Fruit fly (Drosophila melanogaster) whole organism: ENCODE results near the gene Grip128.

Experiments
- CG8478 ChIP-seq: fragments of >200 bp; optimal IDR thresholded peaks from 2 replicates; lab custom pipeline; 2018; ENCODE audit warnings: inconsistent platforms
- Dll ChIP-seq: fragments of >200 bp; optimal IDR thresholded peaks from 2 replicates; lab custom pipeline; 2017
- EcR ChIP-seq, 2 experiments: fragments of >200 bp; optimal IDR thresholded peaks; 2 replicates each; lab custom pipeline; 2017; ENCODE audit warnings: missing biosample characterization in 2 of 2, missing genetic modification characterization in 2 of 2, missing genetic modification reagents in 2 of 2
- pan ChIP-seq: fragments of >200 bp; optimal IDR thresholded peaks from 2 replicates; lab custom pipeline; 2017
- psq ChIP-seq: fragments of >200 bp; optimal IDR thresholded peaks from 2 replicates; lab custom pipeline; 2017
- usp ChIP-seq: fragments of >200 bp; optimal IDR thresholded peaks from 2 replicates; lab custom pipeline; 2017; ENCODE audit warnings: missing biosample characterization, missing genetic modification characterization, mixed read lengths

Grip128 gene

DNA sequence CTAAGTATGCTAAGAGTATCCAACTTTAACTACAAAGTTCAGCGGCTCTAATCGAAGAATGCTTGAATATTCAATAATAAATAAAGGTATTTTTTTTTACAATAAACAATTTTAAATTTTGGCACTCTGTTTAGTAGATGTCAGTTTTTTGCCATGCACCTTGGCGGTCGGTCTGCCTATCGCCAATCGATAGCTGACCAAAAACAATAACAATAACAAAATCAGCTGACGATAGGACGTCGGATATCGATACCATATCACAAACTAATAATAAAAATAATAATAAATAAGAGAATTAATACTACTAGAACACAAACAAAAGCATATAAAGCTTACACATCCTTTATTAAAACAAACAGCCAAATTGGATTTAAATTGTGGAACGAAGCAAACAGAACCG is 14.8 kb upstream of the Grip128 start, which contains the start of gene Gmap:
Gene Gmap, plus strand, starts transcription at position 241 of the 400 bp plus-strand sequence.
- TF ChIP-seq Dll (lab: Kevin White, UChicago): no peak
- TF ChIP-seq psq (lab: Kevin White, UChicago): no peak
- TF ChIP-seq usp (GFP tag; lab: Kevin White, UChicago): no peak
- TF ChIP-seq pan (lab: Kevin White, UChicago): no peak
- TF ChIP-seq EcR (GFP tag; optimal IDR thresholded peaks at IDR 0.05; lab: Kevin White, UChicago): no peak
- TF ChIP-seq CG8478 (lab: Kevin White, UChicago): no peak

- TF ChIP-seq CG8478 (lab: Kevin White, UChicago) (no peak), Dll (lab: Kevin White, UChicago) (no peak)
Measured at dm6 chrX:15484451-15485032, 12.6 kb upstream of the Grip128 start.

DNA sequence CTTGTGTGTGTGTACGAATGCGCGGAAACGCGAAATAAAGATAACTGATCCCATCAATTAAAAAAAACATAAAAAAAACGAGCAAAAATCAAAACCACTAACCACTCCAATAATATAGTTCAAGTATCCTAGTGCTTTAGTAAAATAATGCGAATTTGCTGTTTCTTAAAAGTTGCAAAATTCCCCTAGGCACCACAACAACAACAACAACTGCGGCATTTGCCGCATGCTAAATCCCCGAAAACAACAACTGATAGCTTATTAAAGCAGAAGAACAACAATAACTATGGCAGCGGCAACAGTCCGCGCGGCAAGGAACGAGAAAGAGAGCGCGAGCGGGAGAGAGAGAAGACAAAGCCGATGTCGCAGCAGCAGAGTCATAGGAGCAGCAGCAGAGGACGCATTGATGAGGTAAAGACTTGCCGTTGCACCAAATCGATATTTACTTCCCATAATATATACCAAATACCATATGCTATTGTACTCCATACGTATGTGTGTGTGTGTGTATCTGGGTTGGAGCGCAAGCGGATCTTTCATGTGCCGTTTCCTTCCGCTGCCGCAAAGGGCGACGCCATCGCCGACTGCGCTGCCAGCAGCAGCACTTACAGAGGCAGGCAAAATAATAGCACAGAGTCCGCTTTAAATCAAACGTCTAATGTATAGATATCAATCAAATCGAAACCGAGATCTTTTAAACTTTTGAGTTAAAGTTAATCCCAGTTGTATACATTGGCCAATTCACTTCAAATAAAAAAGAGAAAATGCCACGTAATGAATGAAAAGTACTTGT is 11.3 kb upstream of the Grip128 start:
- TF ChIP-seq usp (GFP tag; lab: Kevin White, UChicago): no peak
- TF ChIP-seq pan (lab: Kevin White, UChicago): no peak
- no peak for TF ChIP-seq psq (lab: Kevin White, UChicago)
- TF ChIP-seq EcR (GFP tag; optimal IDR thresholded peaks at IDR 0.05; lab: Kevin White, UChicago): no peak
- no peak for TF ChIP-seq CG8478 (lab: Kevin White, UChicago)
- peak; percentile 18 for TF ChIP-seq Dll (lab: Kevin White, UChicago)

- TF ChIP-seq Dll (lab: Kevin White, UChicago): no peak
- TF ChIP-seq EcR (GFP tag; optimal IDR thresholded peaks at IDR 0.05; lab: Kevin White, UChicago): no peak
- no peak for TF ChIP-seq pan (lab: Kevin White, UChicago)
- no peak for TF ChIP-seq usp (GFP tag; lab: Kevin White, UChicago)
- no peak for TF ChIP-seq CG8478 (lab: Kevin White, UChicago)
- no peak for TF ChIP-seq psq (lab: Kevin White, UChicago)
Measured at dm6 chrX:15482236-15482660, 10.3 kb upstream of the Grip128 start, which contains the start of gene CG6340. Gene CG6340 (plus strand): TSS chrX:15482374.

- TF ChIP-seq EcR (GFP tag; optimal IDR thresholded peaks at IDR 0.05; lab: Kevin White, UChicago) (no peak), usp (GFP tag; lab: Kevin White, UChicago) (no peak), psq (lab: Kevin White, UChicago) (no peak), pan (lab: Kevin White, UChicago) (no peak), Dll (lab: Kevin White, UChicago) (no peak), CG8478 (lab: Kevin White, UChicago) (no peak)
Measured at dm6 chrX:15475791-15476190, 3.9 kb upstream of the Grip128 start, which contains the start of gene CG6324. Gene CG6324 (plus strand): TSS chrX:15476091.

DNA sequence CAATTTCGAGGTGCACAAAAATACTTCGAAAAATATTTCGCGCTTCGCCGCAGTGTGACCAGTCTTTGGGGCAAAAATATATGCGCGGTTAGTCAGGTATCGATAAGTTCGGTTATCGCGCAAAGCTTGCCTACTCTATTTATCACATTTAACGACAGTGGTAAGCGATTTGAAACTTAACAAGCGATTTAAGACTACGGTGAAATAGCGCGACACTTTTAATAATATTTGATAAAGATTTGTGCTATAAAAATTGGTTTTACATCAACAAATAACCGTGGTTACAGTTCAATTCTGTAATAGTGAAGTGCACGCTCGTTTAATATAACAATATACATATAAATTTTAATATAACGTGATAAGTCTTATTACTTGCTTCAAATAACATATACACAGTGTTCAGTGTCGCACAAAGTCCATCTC is 3.5 kb upstream of the Grip128 start, which contains the start of gene mh:
Gene mh, minus strand, starts transcription at position 34 of the 423 bp plus-strand sequence.
- TF ChIP-seq Dll (lab: Kevin White, UChicago): no peak
- no peak for TF ChIP-seq psq (lab: Kevin White, UChicago)

DNA sequence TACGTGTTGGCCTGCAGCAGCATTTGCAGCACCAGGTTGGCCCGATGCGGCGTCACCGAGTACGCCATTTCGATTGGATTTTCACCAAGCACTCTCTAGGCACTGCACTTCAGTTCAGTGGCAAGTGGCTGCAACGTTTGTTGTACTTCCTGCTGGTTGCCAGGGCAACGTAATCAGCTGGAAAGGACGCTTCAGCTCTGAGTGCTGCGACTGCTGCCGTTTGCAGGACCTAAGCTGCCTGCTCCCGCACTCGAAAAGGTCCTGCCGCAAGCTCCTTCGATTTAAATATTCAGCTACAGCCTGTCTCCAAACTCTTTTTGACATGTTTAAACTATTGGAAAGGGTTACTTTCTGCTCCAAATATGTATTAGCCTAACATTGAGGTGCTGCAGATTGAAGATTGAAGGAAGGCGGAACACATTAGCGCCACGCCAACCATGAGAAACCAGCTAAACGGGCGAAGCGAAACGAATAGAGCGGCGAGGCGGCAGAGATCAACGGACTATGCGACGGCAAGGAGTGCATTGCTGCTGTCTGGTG is 4.4 kb downstream of the Grip128 start, which contains the start of the genes CG15642 and CG15641:
Gene CG15642, minus strand, starts transcription at position 356 of the 540 bp plus-strand sequence.
Gene CG15641, plus strand, starts transcription at position 490 of the 540 bp plus-strand sequence.
- TF ChIP-seq pan (lab: Kevin White, UChicago): no peak
- TF ChIP-seq CG8478 (lab: Kevin White, UChicago): no peak
- TF ChIP-seq EcR (GFP tag; optimal IDR thresholded peaks at IDR 0.05; lab: Kevin White, UChicago): no peak
- TF ChIP-seq Dll (lab: Kevin White, UChicago): no peak
- no peak for TF ChIP-seq usp (GFP tag; lab: Kevin White, UChicago)
- no peak for TF ChIP-seq psq (lab: Kevin White, UChicago)

dm6 chrX:15465410-15465809 is 6.5 kb downstream of the Grip128 start:
- no peak for TF ChIP-seq pan (lab: Kevin White, UChicago)
- TF ChIP-seq EcR (GFP tag; optimal IDR thresholded peaks at IDR 0.05; lab: Kevin White, UChicago): no peak
- no peak for TF ChIP-seq CG8478 (lab: Kevin White, UChicago)
- TF ChIP-seq usp (GFP tag; lab: Kevin White, UChicago): no peak
- no peak for TF ChIP-seq Dll (lab: Kevin White, UChicago)

dm6 chrX:15464531-15464930 is 7.4 kb downstream of the Grip128 start:
- TF ChIP-seq Dll (lab: Kevin White, UChicago) (no peak), usp (GFP tag; lab: Kevin White, UChicago) (no peak), psq (lab: Kevin White, UChicago) (no peak), CG8478 (lab: Kevin White, UChicago) (no peak), EcR (GFP tag; optimal IDR thresholded peaks at IDR 0.05; lab: Kevin White, UChicago) (no peak), pan (lab: Kevin White, UChicago) (no peak)

DNA sequence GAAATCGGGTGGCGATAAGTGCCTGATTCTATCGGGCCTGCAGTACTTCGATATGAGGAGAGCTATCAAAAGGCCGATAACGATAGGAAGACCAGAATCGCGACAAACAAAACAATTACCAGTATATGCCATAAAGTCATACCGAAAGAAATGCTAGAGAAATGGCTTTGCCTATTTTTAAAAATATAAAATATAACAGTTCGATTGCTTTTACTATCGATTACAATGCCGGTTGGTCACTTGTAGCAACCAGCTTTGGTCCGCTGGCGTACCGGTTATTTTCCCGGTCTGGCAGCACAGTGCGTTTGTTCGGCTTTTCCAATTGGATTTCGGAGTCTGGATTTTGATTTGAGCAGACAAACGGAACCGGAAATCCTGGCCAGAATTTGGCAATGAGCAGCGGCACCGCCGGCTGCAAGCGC is 9.5 kb downstream of the Grip128 start, which contains the start of the genes shtd, CG6294 and CG6299:
Gene shtd, minus strand, starts transcription at position 6 of the 422 bp plus-strand sequence.
Gene CG6294, plus strand, starts transcription at position 287 of the 422 bp plus-strand sequence.
Gene CG6299, plus strand, starts transcription at position 287 of the 422 bp plus-strand sequence.
- TF ChIP-seq usp (GFP tag; lab: Kevin White, UChicago): no peak
- TF ChIP-seq Dll (lab: Kevin White, UChicago): no peak

DNA sequence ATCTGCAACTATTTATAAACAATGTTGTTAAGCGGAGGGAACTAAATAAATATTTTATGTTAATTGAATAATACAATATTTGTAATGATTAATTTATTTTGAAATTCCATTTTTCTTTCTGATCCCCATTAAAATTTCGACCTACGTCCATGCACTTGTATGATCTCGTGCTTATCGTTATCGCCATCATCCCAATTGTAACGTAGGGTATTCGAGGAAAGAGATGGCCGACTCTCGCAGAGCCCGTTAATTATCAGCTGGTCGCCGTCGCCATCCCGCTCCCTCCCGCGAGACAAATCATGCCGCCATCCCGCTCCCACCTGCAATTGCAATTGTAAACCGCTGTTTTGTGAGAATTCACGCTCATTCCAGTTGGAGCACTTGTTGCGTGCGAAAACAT is 18.8 kb downstream of the Grip128 start, which contains the start of gene CG11655:
Gene CG11655, plus strand, starts transcription at position 351 of the 400 bp plus-strand sequence.
- TF ChIP-seq CG8478 (lab: Kevin White, UChicago) (no peak), pan (lab: Kevin White, UChicago) (no peak), Dll (lab: Kevin White, UChicago) (no peak), psq (lab: Kevin White, UChicago) (no peak), EcR (GFP tag; optimal IDR thresholded peaks at IDR 0.05; lab: Kevin White, UChicago) (no peak), usp (GFP tag; lab: Kevin White, UChicago) (no peak)
